Fruit fly (Drosophila melanogaster) whole organism, prepupa: Measurements from ENCODE around the gene CG32270.
A peak's percentile ranks its signal among the peaks of the same experiment; 100 is the strongest.

ENCODE experiments used
- CG10669 ChIP-seq: fragments of 200-800 bp; sonication (Bioruptor generic); optimal IDR thresholded peaks from 3 replicates; lab custom pipeline; 2018; ENCODE audit warnings: missing biosample characterization, mild to moderate bottlenecking, missing genetic modification characterization, moderate library complexity
- CG16779 ChIP-seq: fragments of 200-800 bp; sonication (Bioruptor generic); optimal IDR thresholded peaks from 3 replicates; lab custom pipeline; 2017; ENCODE audit warnings: missing biosample characterization, mild to moderate bottlenecking, missing genetic modification characterization
- CG32006 ChIP-seq: fragments of 200-800 bp; sonication (Bioruptor generic); optimal IDR thresholded peaks from 3 replicates; lab custom pipeline; 2017; ENCODE audit warnings: missing biosample characterization, mild to moderate bottlenecking, missing genetic modification characterization
- Ets21C ChIP-seq: fragments of 200-800 bp; sonication (Bioruptor generic); optimal IDR thresholded peaks from 3 replicates; lab custom pipeline; 2016; ENCODE audit warnings: missing biosample characterization, missing genetic modification characterization
- Gug ChIP-seq: fragments of 200-800 bp; sonication (Bioruptor generic); IDR thresholded peaks from 2 replicates; pipeline ENCODE4 v1.3.6; 2022; ENCODE audit warnings: missing biosample characterization, missing genetic modification characterization
- Hr4 ChIP-seq: fragments of 200-800 bp; sonication (Bioruptor generic); optimal IDR thresholded peaks from 3 replicates; lab custom pipeline; 2016; ENCODE audit warnings: missing biosample characterization, missing genetic modification characterization
- OdsH ChIP-seq: fragments of 200-800 bp; sonication (Bioruptor generic); optimal IDR thresholded peaks from 3 replicates; lab custom pipeline; 2016; ENCODE audit warnings: missing biosample characterization, missing genetic modification characterization
- ss ChIP-seq, 2 experiments: fragments of 200-800 bp; sonication (Bioruptor generic); optimal IDR thresholded peaks; 2 replicates in 1 of 2; 3 replicates in 1 of 2; lab custom pipeline; 2017 to 2018; ENCODE audit warnings: mild to moderate bottlenecking in 2 of 2, missing biosample characterization in 2 of 2, missing genetic modification characterization in 2 of 2, moderate library complexity in 1 of 2

- TF ChIP-seq CG32006 (GFP tag; lab: Kevin White, UChicago) (no peak), ss (GFP tag; optimal IDR thresholded peaks at IDR 0.05; lab: Kevin White, UChicago) (peak in 1 of 2 experiments; percentile 14), CG16779 (tag; lab: Kevin White, UChicago) (no peak), Hr4 (GFP tag; lab: Kevin White, UChicago) (no peak), OdsH (GFP tag; lab: Kevin White, UChicago) (no peak), CG10669 (no peak), Gug (GFP tag; lab: Robert Waterston, UW) (no peak), Ets21C (no peak)
Observed at dm6 chr3L:3257690-3258089, 48.9 kb upstream of the CG32270 start, which contains the start of gene ckd.
